Worm (Caenorhabditis elegans) whole organism, L1 larva: Measurements from ENCODE around the gene C17B7.8.

Experiments used
- C04F5.9 ChIP-seq: sonication (generic microtip); optimal IDR thresholded peaks from 2 replicates; lab custom pipeline; 2016; ENCODE audit warnings: missing genetic modification characterization, missing compliant biosample characterization
- F16B12.6 ChIP-seq: fragments of 150-350 bp; optimal IDR thresholded peaks from 2 replicates; lab custom pipeline; 2014; ENCODE audit warnings: missing biosample characterization, missing genetic modification characterization
- Y116A8C.19 ChIP-seq: sonication (generic microtip); optimal IDR thresholded peaks from 2 replicates; lab custom pipeline; 2016; ENCODE audit warnings: missing compliant biosample characterization, missing genetic modification characterization, borderline replicate concordance
- ces-1 ChIP-seq: fragments of 150-350 bp; optimal IDR thresholded peaks from 2 replicates; lab custom pipeline; 2014; ENCODE audit warnings: missing biosample characterization, missing genetic modification reagents, missing genetic modification characterization
- dsc-1 ChIP-seq: sonication (generic microtip); optimal IDR thresholded peaks from 2 replicates; lab custom pipeline; 2016; ENCODE audit warnings: mild to moderate bottlenecking, missing genetic modification characterization, missing compliant biosample characterization
- egl-13 ChIP-seq: sonication (generic microtip); optimal IDR thresholded peaks from 2 replicates; lab custom pipeline; 2016; ENCODE audit warnings: missing genotype, missing genetic modification reagents, missing genetic modification characterization, missing compliant biosample characterization
- egl-27 ChIP-seq, 2 experiments: fragments of 150-350 bp in 1 of 2; sonication (generic microtip); optimal IDR thresholded peaks; 3 replicates each; lab custom pipeline; 2017 to 2018; ENCODE audit warnings: missing biosample characterization in 2 of 2, missing genetic modification characterization in 2 of 2, missing genetic modification reagents in 2 of 2
- elt-2 ChIP-seq: sonication (generic microtip); optimal IDR thresholded peaks from 2 replicates; lab custom pipeline; 2016; ENCODE audit warnings: missing genetic modification characterization, mild to moderate bottlenecking, inconsistent platforms, missing compliant biosample characterization, missing genetic modification reagents
- ets-5 ChIP-seq: fragments of 200-800 bp; sonication (Bioruptor generic); IDR thresholded peaks from 2 replicates; pipeline ENCODE4 v1.3.6; 2022; ENCODE audit warnings: missing genetic modification characterization, missing compliant biosample characterization
- fkh-4 ChIP-seq: sonication (generic microtip); optimal IDR thresholded peaks from 2 replicates; lab custom pipeline; 2016; ENCODE audit warnings: missing compliant biosample characterization, missing genetic modification characterization, borderline replicate concordance
- grh-1 ChIP-seq: fragments of 200-800 bp; sonication (Bioruptor generic); IDR thresholded peaks from 2 replicates; pipeline ENCODE4 v1.3.6; 2022; ENCODE audit warnings: missing genetic modification reagents, missing genetic modification characterization, missing compliant biosample characterization
- hlh-4 ChIP-seq: sonication (generic microtip); optimal IDR thresholded peaks from 2 replicates; lab custom pipeline; 2016; ENCODE audit warnings: mild to moderate bottlenecking, missing genetic modification characterization, missing compliant biosample characterization
- irx-1 ChIP-seq: sonication (generic microtip); optimal IDR thresholded peaks from 2 replicates; lab custom pipeline; 2016; ENCODE audit warnings: missing genetic modification characterization, missing compliant biosample characterization
- jun-1 ChIP-seq: fragments of 150-350 bp; optimal IDR thresholded peaks from 2 replicates; lab custom pipeline; 2014; ENCODE audit warnings: missing biosample characterization, missing genetic modification reagents, missing genetic modification characterization
- lin-14 ChIP-seq: fragments of 200-800 bp; sonication (Bioruptor generic); optimal IDR thresholded peaks from 2 replicates; lab custom pipeline; 2018; ENCODE audit warnings: mild to moderate bottlenecking, missing genetic modification characterization, moderate library complexity, missing compliant biosample characterization
- lin-15B ChIP-seq: fragments of 150-350 bp; sonication (generic microtip); optimal IDR thresholded peaks from 3 replicates; lab custom pipeline; 2014; ENCODE audit warnings: missing biosample characterization, missing genetic modification characterization
- lin-39 ChIP-seq: fragments of 150-350 bp; optimal IDR thresholded peaks from 2 replicates; lab custom pipeline; 2014; ENCODE audit warnings: missing biosample characterization, missing genetic modification reagents, missing genetic modification characterization
- lir-3 ChIP-seq: sonication (generic microtip); optimal IDR thresholded peaks from 2 replicates; lab custom pipeline; 2016; ENCODE audit warnings: mild to moderate bottlenecking, missing genetic modification characterization, moderate library complexity, missing compliant biosample characterization; ENCODE audit not compliant: poor library complexity
- lsy-2 ChIP-seq, 2 experiments: fragments of 150-350 bp; optimal IDR thresholded peaks; 2 replicates each; lab custom pipeline; 2014; ENCODE audit warnings: missing biosample characterization in 2 of 2, missing genetic modification characterization in 2 of 2
- mab-9 ChIP-seq: fragments of 200-800 bp; sonication (Bioruptor generic); IDR thresholded peaks from 2 replicates; pipeline ENCODE4 v1.3.6; 2022; ENCODE audit warnings: missing genetic modification reagents, missing genetic modification characterization, missing compliant biosample characterization
- nhr-11 ChIP-seq: fragments of 150-350 bp; optimal IDR thresholded peaks from 2 replicates; lab custom pipeline; 2014; ENCODE audit warnings: missing biosample characterization, missing genetic modification characterization
- nhr-28 ChIP-seq: fragments of 150-350 bp; optimal IDR thresholded peaks from 2 replicates; lab custom pipeline; 2014; ENCODE audit warnings: missing biosample characterization, missing genetic modification characterization
- nhr-77 ChIP-seq: fragments of 150-350 bp; optimal IDR thresholded peaks from 2 replicates; lab custom pipeline; 2014; ENCODE audit warnings: missing biosample characterization, missing genetic modification characterization
- nhr-85 ChIP-seq: sonication (generic microtip); peaks from one replicate; lab custom pipeline; 2016; ENCODE audit warnings: missing genetic modification characterization, inconsistent platforms, missing compliant biosample characterization
- nhr-90 ChIP-seq: sonication (generic microtip); optimal IDR thresholded peaks from 2 replicates; lab custom pipeline; 2016; ENCODE audit warnings: mild to moderate bottlenecking, missing genetic modification characterization, missing compliant biosample characterization; ENCODE audit not compliant: poor library complexity
- pag-3 ChIP-seq: sonication (generic microtip); optimal IDR thresholded peaks from 2 replicates; lab custom pipeline; 2017; ENCODE audit warnings: missing genetic modification characterization, mild to moderate bottlenecking, missing compliant biosample characterization, antibody characterized with exemption, borderline replicate concordance; ENCODE audit not compliant: insufficient read depth
- pax-3 ChIP-seq: fragments of 200-800 bp; sonication (Bioruptor generic); optimal IDR thresholded peaks from 2 replicates; lab custom pipeline; 2018; ENCODE audit warnings: mild to moderate bottlenecking, missing genetic modification characterization, moderate library complexity, missing compliant biosample characterization
- pqm-1 ChIP-seq: sonication (generic microtip); optimal IDR thresholded peaks from 3 replicates; lab custom pipeline; 2017; ENCODE audit warnings: missing biosample characterization, missing genetic modification characterization
- snpc-4 ChIP-seq: fragments of 150-350 bp; optimal IDR thresholded peaks from 2 replicates; lab custom pipeline; 2014; ENCODE audit warnings: missing biosample characterization, missing genetic modification characterization
- sptf-1 ChIP-seq: fragments of 150-350 bp; optimal IDR thresholded peaks from 2 replicates; lab custom pipeline; 2014; ENCODE audit warnings: missing biosample characterization, missing genetic modification characterization
- tbx-2 ChIP-seq: sonication (generic microtip); optimal IDR thresholded peaks from 2 replicates; lab custom pipeline; 2016; ENCODE audit warnings: missing genetic modification characterization, missing compliant biosample characterization
- tlp-1 ChIP-seq: fragments of 150-350 bp; optimal IDR thresholded peaks from 2 replicates; lab custom pipeline; 2014; ENCODE audit warnings: missing biosample characterization, missing genetic modification characterization
- unc-30 ChIP-seq: sonication (generic microtip); optimal IDR thresholded peaks from 2 replicates; lab custom pipeline; 2017; ENCODE audit warnings: missing biosample characterization, missing genetic modification characterization
- vab-15 ChIP-seq: sonication (generic microtip); optimal IDR thresholded peaks from 2 replicates; lab custom pipeline; 2017; ENCODE audit warnings: missing genotype, mild to moderate bottlenecking, missing genetic modification characterization, missing compliant biosample characterization
- xbp-1 ChIP-seq: sonication (generic microtip); optimal IDR thresholded peaks from 2 replicates; lab custom pipeline; 2016; ENCODE audit warnings: missing genetic modification characterization, missing compliant biosample characterization
- zag-1 ChIP-seq: fragments of 150-350 bp; optimal IDR thresholded peaks from 2 replicates; lab custom pipeline; 2014; ENCODE audit warnings: missing biosample characterization, missing genetic modification characterization
- ztf-4 ChIP-seq: fragments of 150-350 bp; optimal IDR thresholded peaks from 2 replicates; lab custom pipeline; 2014; ENCODE audit warnings: missing biosample characterization, missing genetic modification characterization

Gene C17B7.8

DNA sequence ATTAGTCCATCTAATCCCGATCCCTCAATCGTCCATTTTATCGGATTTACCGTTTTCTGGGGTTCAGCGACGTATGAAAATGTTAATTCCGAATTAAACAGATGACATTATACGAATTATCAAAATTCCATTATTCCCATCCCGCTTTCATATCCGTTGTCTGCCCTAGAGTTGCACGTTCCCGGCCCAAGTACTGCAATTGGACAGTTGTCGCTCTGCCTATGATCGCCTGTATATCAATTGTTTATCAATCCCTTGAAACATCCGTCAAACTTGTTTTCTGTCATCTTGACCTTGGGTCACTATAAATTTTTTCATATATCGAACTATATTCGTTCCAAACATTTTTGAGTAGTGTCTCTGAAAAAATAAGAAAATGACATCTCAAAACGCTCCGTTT, 34.2 kb upstream of the C17B7.8 start, which contains the start of gene C04E12.5:
Gene C04E12.5 (plus strand): TSS at position 301 of the 400 bp plus-strand sequence.
- TF ChIP-seq ets-5 (GFP tag; lab: Robert Waterston, UW) (no peak), pax-3 (tag; lab: Kevin White, UChicago) (no peak), nhr-11 (no peak), tlp-1 (tag; lab: Kevin White, UChicago) (no peak)

DNA sequence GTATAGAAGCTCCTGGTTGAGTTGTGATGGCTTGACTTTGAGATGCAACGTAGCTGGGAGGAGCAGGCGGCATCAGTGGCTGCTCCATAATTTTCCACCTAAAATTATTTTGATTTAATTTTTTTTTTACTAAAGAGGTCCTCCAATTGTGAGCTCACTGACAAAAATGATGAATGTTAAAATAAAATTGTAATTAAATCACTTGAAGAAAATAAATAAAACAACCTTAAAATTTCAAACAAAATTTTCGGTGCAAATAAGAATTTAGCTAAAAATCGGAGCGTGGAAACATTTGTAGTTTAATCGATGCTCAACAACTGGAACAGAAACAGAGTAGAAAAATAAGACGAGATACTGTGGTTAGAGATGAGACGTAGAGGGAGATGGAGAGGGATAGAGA, 33.0 kb upstream of the C17B7.8 start, which contains the start of gene scrm-3:
Gene scrm-3 (minus strand): TSS at position 101 of the 400 bp plus-strand sequence.
- no peak for TF ChIP-seq zag-1 (tag; lab: Kevin White, UChicago)
- TF ChIP-seq nhr-77: no peak
- TF ChIP-seq egl-27 (tag; optimal IDR thresholded peaks at IDR 0.05; lab: Kevin White, UChicago): no peak
- TF ChIP-seq egl-13 (tag; lab: Kevin White, UChicago): no peak
- no peak for TF ChIP-seq nhr-90 (tag; lab: Kevin White, UChicago)
- TF ChIP-seq lin-14 (GFP tag; lab: Kevin White, UChicago): no peak
- TF ChIP-seq lsy-2 (tag; optimal IDR thresholded peaks at IDR 0.05; lab: Kevin White, UChicago): no peak
- no peak for TF ChIP-seq hlh-4
- no peak for TF ChIP-seq mab-9 (GFP tag; lab: Robert Waterston, UW)
- TF ChIP-seq elt-2 (tag; lab: Kevin White, UChicago): no peak
- no peak for TF ChIP-seq lin-15B
- TF ChIP-seq xbp-1 (tag; lab: Kevin White, UChicago): no peak
- TF ChIP-seq, all 84 proteins: peak for 0

DNA sequence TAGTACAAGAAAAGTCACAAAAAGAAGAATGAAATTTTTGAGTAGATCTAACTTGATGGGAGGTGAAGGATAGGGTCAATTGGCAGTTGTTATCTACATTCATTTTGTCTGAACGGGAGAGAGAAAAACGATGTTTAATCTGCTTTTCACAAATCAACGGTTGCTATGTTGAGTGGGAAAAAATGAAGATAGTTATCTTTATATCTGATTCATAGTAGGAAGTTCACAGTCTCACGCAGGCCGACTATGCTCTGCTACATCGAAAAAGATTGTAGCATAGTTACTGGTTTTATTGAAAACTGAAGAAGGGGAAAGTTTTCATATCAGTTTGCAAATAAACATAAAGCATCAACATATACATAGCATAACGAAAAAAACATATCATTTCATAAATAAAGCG, 31.5 kb upstream of the C17B7.8 start:
- no peak for TF ChIP-seq ces-1 (GFP tag; lab: Kevin White, UChicago)
- peak; percentile 67 for TF ChIP-seq nhr-85 (tag; lab: Kevin White, UChicago)
- TF ChIP-seq sptf-1 (tag; lab: Kevin White, UChicago): no peak
- peak; percentile 13 for TF ChIP-seq lin-14 (GFP tag; lab: Kevin White, UChicago)
- no peak for TF ChIP-seq unc-30 (tag; lab: Kevin White, UChicago)
- TF ChIP-seq irx-1 (tag; lab: Kevin White, UChicago): no peak
- no peak for TF ChIP-seq nhr-28 (tag; lab: Kevin White, UChicago)

DNA sequence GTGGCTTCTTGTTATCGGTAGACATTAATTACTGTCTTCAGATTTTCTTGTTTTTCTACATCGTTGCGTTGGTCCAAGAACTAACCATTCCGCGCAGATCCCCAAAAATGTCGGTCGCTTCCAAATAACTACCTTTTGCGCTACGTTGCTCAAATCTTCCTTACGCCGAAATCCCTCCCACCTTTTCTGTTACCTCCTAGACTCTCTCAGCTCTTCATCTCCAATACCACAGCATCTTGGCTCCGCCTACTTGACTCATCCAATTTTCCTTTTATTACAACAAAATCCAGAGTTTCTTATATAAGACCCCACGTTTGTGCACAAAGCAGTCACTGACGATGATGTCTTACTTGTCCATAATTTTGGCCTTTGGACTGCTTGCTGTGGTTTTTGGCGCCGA, 28.8 kb upstream of the C17B7.8 start, which contains the start of gene C17B7.12:
Gene C17B7.12 (plus strand): TSS at position 301 of the 400 bp plus-strand sequence.
- TF ChIP-seq snpc-4 (tag; lab: Kevin White, UChicago): no peak
- no peak for TF ChIP-seq lin-39
- TF ChIP-seq elt-2 (tag; lab: Kevin White, UChicago): no peak
- TF ChIP-seq pag-3 (tag; lab: Kevin White, UChicago): no peak
- TF ChIP-seq fkh-4 (tag; lab: Kevin White, UChicago): no peak
- TF ChIP-seq grh-1 (GFP tag; lab: Robert Waterston, UW): no peak
- no peak for TF ChIP-seq C04F5.9 (tag; lab: Kevin White, UChicago)
- no peak for TF ChIP-seq mab-9 (GFP tag; lab: Robert Waterston, UW)
- TF ChIP-seq ztf-4 (tag; lab: Kevin White, UChicago): no peak
- TF ChIP-seq lir-3 (tag; lab: Kevin White, UChicago): no peak
- TF ChIP-seq pqm-1 (tag; lab: Kevin White, UChicago): no peak
- no peak for TF ChIP-seq F16B12.6 (tag; lab: Kevin White, UChicago)
- TF ChIP-seq vab-15 (tag; lab: Kevin White, UChicago): no peak
- no peak for TF ChIP-seq xbp-1 (tag; lab: Kevin White, UChicago)
- TF ChIP-seq jun-1 (tag; lab: Kevin White, UChicago): no peak
- TF ChIP-seq tbx-2 (tag; lab: Kevin White, UChicago): no peak
- no peak for TF ChIP-seq Y116A8C.19 (tag; lab: Kevin White, UChicago)
- TF ChIP-seq unc-30 (tag; lab: Kevin White, UChicago): no peak
- no peak for TF ChIP-seq dsc-1 (tag; lab: Kevin White, UChicago)
